Fruit fly (Drosophila melanogaster) whole organism, pupa: Measurements from ENCODE around the gene msk.
A peak's percentile ranks its signal among the peaks of the same experiment; 100 is the strongest.

Source experiments
- CG15710 ChIP-seq: fragments of 200-800 bp; sonication (Bioruptor generic); optimal IDR thresholded peaks from 2 replicates; lab custom pipeline; 2018; ENCODE audit warnings: missing biosample characterization, mild to moderate bottlenecking, missing genetic modification characterization, moderate library complexity
- CG32121 ChIP-seq: fragments of 200-800 bp; sonication (Bioruptor generic); IDR thresholded peaks from 2 replicates; pipeline ENCODE4 v1.3.6; 2022; ENCODE audit warnings: missing biosample characterization, missing genetic modification characterization
- CG4496 ChIP-seq: fragments of 200-800 bp; sonication (Bioruptor generic); IDR thresholded peaks from 3 replicates; pipeline ENCODE4 v1.3.6; 2022; ENCODE audit warnings: missing biosample characterization, missing genetic modification characterization
- CG8301 ChIP-seq: fragments of 200-800 bp; sonication (Bioruptor generic); optimal IDR thresholded peaks from 2 replicates; lab custom pipeline; 2018; ENCODE audit warnings: missing biosample characterization, mild to moderate bottlenecking, missing genetic modification characterization
- CG9948 ChIP-seq: fragments of 200-800 bp; sonication (Bioruptor generic); optimal IDR thresholded peaks from 2 replicates; lab custom pipeline; 2018; ENCODE audit warnings: missing biosample characterization, mild to moderate bottlenecking, missing genetic modification characterization, moderate library complexity
- Ets98B ChIP-seq: fragments of 200-800 bp; sonication (Bioruptor generic); IDR thresholded peaks from 2 replicates; pipeline ENCODE4 v1.3.6; 2022; ENCODE audit warnings: missing biosample characterization, missing genetic modification characterization
- Pif1A ChIP-seq: fragments of 200-800 bp; sonication (Bioruptor generic); optimal IDR thresholded peaks from 3 replicates; lab custom pipeline; 2016; ENCODE audit warnings: missing biosample characterization, missing genetic modification characterization
- Snoo ChIP-seq: fragments of 200-800 bp; sonication (Bioruptor generic); optimal IDR thresholded peaks from 3 replicates; lab custom pipeline; 2017; ENCODE audit warnings: missing biosample characterization, mild to moderate bottlenecking, missing genetic modification characterization, inconsistent platforms

DNA sequence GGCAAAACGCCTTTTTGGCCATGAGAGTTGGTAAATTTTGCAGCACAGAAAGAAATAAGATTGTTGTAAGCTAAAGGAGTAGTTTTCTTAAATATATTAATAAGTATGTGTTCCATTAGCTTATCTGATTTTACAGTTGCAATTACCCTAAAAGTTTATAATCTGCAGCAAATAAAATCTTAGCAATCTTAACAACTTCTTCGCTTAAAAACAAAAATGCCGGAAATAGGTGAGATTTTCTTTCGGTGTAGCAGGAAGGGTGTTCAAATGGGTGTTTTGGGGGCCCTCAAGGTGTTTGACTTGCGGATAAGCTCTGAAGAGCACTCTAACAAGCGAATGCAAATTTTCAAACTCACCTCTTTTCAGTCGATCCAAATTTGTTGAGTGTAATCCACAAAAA, 34.8 kb downstream of the msk start:
- TF ChIP-seq CG8301 (tag; lab: Kevin White, UChicago) (peak; percentile 19), Ets98B (GFP tag; lab: Robert Waterston, UW) (no peak), CG15710 (tag; lab: Kevin White, UChicago) (no peak), CG32121 (GFP tag; lab: Robert Waterston, UW) (no peak), Pif1A (GFP tag; lab: Kevin White, UChicago) (no peak), CG4496 (GFP tag; lab: Robert Waterston, UW) (no peak), Snoo (tag; lab: Kevin White, UChicago) (no peak), CG9948 (no peak)
